Fruit fly (Drosophila melanogaster): Measurements from ENCODE around the gene CG32533.

dm6 chrX:19474763-19475162 lies 4.4 kb downstream of the CG32533 start, which contains the start of gene narya:
- no peak for TF ChIP-seq psq (optimal IDR thresholded peaks at IDR 0.05)
- no peak for TF ChIP-seq h (optimal IDR thresholded peaks at IDR 0.05)
- TF ChIP-seq insv (optimal IDR thresholded peaks at IDR 0.05), result no peak
- TF ChIP-seq Sin3A (optimal IDR thresholded peaks at IDR 0.05), result no peak
